Fruit fly (Drosophila melanogaster) whole organism, adult: ENCODE results near the gene CG32706.

Source experiments
- CG11617 ChIP-seq: fragments of 200-800 bp; sonication (Bioruptor generic); optimal IDR thresholded peaks from 2 replicates; lab custom pipeline; 2017; ENCODE audit warnings: mild to moderate bottlenecking, missing biosample characterization, missing genetic modification reagents, missing genetic modification characterization
- CG12768 ChIP-seq: fragments of 200-800 bp; sonication (Bioruptor generic); optimal IDR thresholded peaks from 2 replicates; lab custom pipeline; 2017; ENCODE audit warnings: missing biosample characterization, missing genetic modification characterization, mild to moderate bottlenecking, moderate library complexity, missing genetic modification reagents
- CG14711 ChIP-seq: fragments of 200-800 bp; sonication (Bioruptor generic); optimal IDR thresholded peaks from 2 replicates; lab custom pipeline; 2018; ENCODE audit warnings: missing biosample characterization, mild to moderate bottlenecking, missing genetic modification characterization, moderate library complexity
- CG1620 ChIP-seq: fragments of 200-800 bp; sonication (Bioruptor generic); optimal IDR thresholded peaks from 2 replicates; lab custom pipeline; 2016; ENCODE audit warnings: missing biosample characterization, missing genetic modification characterization
- CG33017 ChIP-seq: fragments of 200-800 bp; sonication (Bioruptor generic); optimal IDR thresholded peaks from 2 replicates; lab custom pipeline; 2018; ENCODE audit warnings: missing biosample characterization, mild to moderate bottlenecking, missing genetic modification characterization, moderate library complexity
- CG5204 ChIP-seq: fragments of 200-800 bp; sonication (Bioruptor generic); optimal IDR thresholded peaks from 2 replicates; lab custom pipeline; 2016; ENCODE audit warnings: missing biosample characterization, missing genetic modification characterization
- CG7045 ChIP-seq: fragments of 200-800 bp; sonication (Bioruptor generic); optimal IDR thresholded peaks from 2 replicates; lab custom pipeline; 2017; ENCODE audit warnings: missing biosample characterization, mild to moderate bottlenecking, missing genetic modification characterization
- CG7101 ChIP-seq: fragments of 200-800 bp; sonication (Bioruptor generic); optimal IDR thresholded peaks from 2 replicates; lab custom pipeline; 2018; ENCODE audit warnings: missing biosample characterization, mild to moderate bottlenecking, missing genetic modification characterization, moderate library complexity
- Clk ChIP-seq: fragments of 200-800 bp; sonication (Bioruptor generic); optimal IDR thresholded peaks from 2 replicates; lab custom pipeline; 2017; ENCODE audit warnings: missing biosample characterization, missing genetic modification characterization
- Crg-1 ChIP-seq: fragments of 200-800 bp; sonication (Bioruptor generic); optimal IDR thresholded peaks from 2 replicates; lab custom pipeline; 2016; ENCODE audit warnings: missing biosample characterization, missing genetic modification characterization
- Hr96 ChIP-seq: fragments of 200-800 bp; sonication (Bioruptor generic); optimal IDR thresholded peaks from 2 replicates; lab custom pipeline; 2016; ENCODE audit warnings: missing biosample characterization, missing genetic modification characterization
- Mnt ChIP-seq: fragments of 200-800 bp; sonication (Bioruptor generic); optimal IDR thresholded peaks from 2 replicates; lab custom pipeline; 2016; ENCODE audit warnings: missing biosample characterization, mild to moderate bottlenecking, missing genetic modification characterization
- bab1 ChIP-seq: fragments of 200-800 bp; sonication (Bioruptor generic); optimal IDR thresholded peaks from 3 replicates; lab custom pipeline; 2019; ENCODE audit warnings: missing biosample characterization, mild to moderate bottlenecking, missing genetic modification characterization, moderate library complexity
- cic ChIP-seq: fragments of 200-800 bp; sonication (Bioruptor generic); optimal IDR thresholded peaks from 2 replicates; lab custom pipeline; 2017; ENCODE audit warnings: missing biosample characterization, mild to moderate bottlenecking, missing genetic modification characterization, moderate library complexity
- cnc ChIP-seq, 2 experiments: fragments of >200 bp; optimal IDR thresholded peaks; 2 replicates each; lab custom pipeline; 2017
- kay ChIP-seq: fragments of 200-800 bp; sonication (Bioruptor generic); peaks from one replicate; lab custom pipeline; 2016; ENCODE audit warnings: missing biosample characterization, missing genetic modification characterization, borderline replicate concordance
- ovo ChIP-seq: fragments of 200-800 bp; sonication (Bioruptor generic); optimal IDR thresholded peaks from 2 replicates; lab custom pipeline; 2016; ENCODE audit warnings: missing biosample characterization, missing genetic modification characterization
- pad ChIP-seq: fragments of 200-800 bp; sonication (Bioruptor generic); optimal IDR thresholded peaks from 3 replicates; lab custom pipeline; 2017; ENCODE audit warnings: missing biosample characterization, missing genetic modification characterization, mild to moderate bottlenecking, moderate library complexity, missing genetic modification reagents
- tj ChIP-seq: fragments of 200-800 bp; sonication (Bioruptor generic); optimal IDR thresholded peaks from 3 replicates; lab custom pipeline; 2017; ENCODE audit warnings: missing biosample characterization, mild to moderate bottlenecking, missing genetic modification characterization, moderate library complexity
- toe ChIP-seq: fragments of 200-800 bp; sonication (Bioruptor generic); optimal IDR thresholded peaks from 2 replicates; lab custom pipeline; 2016; ENCODE audit warnings: missing biosample characterization, missing genetic modification characterization

CG32706 gene

dm6 chrX:9132589-9133237, 45.8 kb downstream of the CG32706 start:
- TF ChIP-seq bab1 (no peak), CG7101 (tag; lab: Kevin White, UChicago) (no peak), Clk (GFP tag; lab: Kevin White, UChicago) (no peak), cic (no peak), toe (GFP tag; lab: Kevin White, UChicago) (no peak), Crg-1 (no peak), CG12768 (GFP tag; lab: Kevin White, UChicago) (no peak), ovo (no peak), tj (GFP tag; lab: Kevin White, UChicago) (no peak), cnc (optimal IDR thresholded peaks at IDR 0.05; lab: Kevin White, UChicago) (no peak), CG5204 (GFP tag; lab: Kevin White, UChicago) (no peak), kay (GFP tag; lab: Kevin White, UChicago) (no peak), CG7045 (GFP tag; lab: Kevin White, UChicago) (no peak), Hr96 (no peak), CG33017 (no peak), pad (no peak), CG1620 (GFP tag; lab: Kevin White, UChicago) (no peak)

dm6 chrX:9133577-9134240, 46.8 kb downstream of the CG32706 start:
- no peak for TF ChIP-seq Crg-1
- no peak for TF ChIP-seq cic
- no peak for TF ChIP-seq CG1620 (GFP tag; lab: Kevin White, UChicago)
- TF ChIP-seq CG7045 (GFP tag; lab: Kevin White, UChicago), result no peak
- TF ChIP-seq CG7101 (tag; lab: Kevin White, UChicago), result no peak
- TF ChIP-seq Hr96, result no peak
- no peak for TF ChIP-seq Clk (GFP tag; lab: Kevin White, UChicago)
- no peak for TF ChIP-seq CG5204 (GFP tag; lab: Kevin White, UChicago)
- TF ChIP-seq cnc (optimal IDR thresholded peaks at IDR 0.05; lab: Kevin White, UChicago), result no peak
- TF ChIP-seq CG33017, result no peak
- no peak for TF ChIP-seq kay (GFP tag; lab: Kevin White, UChicago)
- no peak for TF ChIP-seq bab1
- TF ChIP-seq ovo, result no peak
- no peak for TF ChIP-seq tj (GFP tag; lab: Kevin White, UChicago)
- TF ChIP-seq toe (GFP tag; lab: Kevin White, UChicago), result no peak
- no peak for TF ChIP-seq pad
- no peak for TF ChIP-seq Mnt (GFP tag; lab: Kevin White, UChicago)
- no peak for TF ChIP-seq CG11617 (GFP tag; lab: Kevin White, UChicago)
- TF ChIP-seq CG14711 (tag; lab: Kevin White, UChicago), result no peak
- no peak for TF ChIP-seq CG12768 (GFP tag; lab: Kevin White, UChicago)

- peak; percentile 24 for TF ChIP-seq ovo
- TF ChIP-seq CG7101 (tag; lab: Kevin White, UChicago), result no peak
- TF ChIP-seq pad, result peak; percentile 71
- no peak for TF ChIP-seq kay (GFP tag; lab: Kevin White, UChicago)
- no peak for TF ChIP-seq bab1
- peak; percentile 79 for TF ChIP-seq tj (GFP tag; lab: Kevin White, UChicago)
- TF ChIP-seq CG5204 (GFP tag; lab: Kevin White, UChicago), result no peak
- TF ChIP-seq CG12768 (GFP tag; lab: Kevin White, UChicago), result no peak
Observed at dm6 chrX:9134241-9134849, 47.4 kb downstream of the CG32706 start.

dm6 chrX:9134922-9135453, 48.1 kb downstream of the CG32706 start, which contains the start of gene fend:
Gene fend (minus strand): TSS chrX:9135099.
- peak; percentile 19 for TF ChIP-seq CG7101 (tag; lab: Kevin White, UChicago)
- no peak for TF ChIP-seq cnc (optimal IDR thresholded peaks at IDR 0.05; lab: Kevin White, UChicago)
- TF ChIP-seq CG12768 (GFP tag; lab: Kevin White, UChicago), result peak; percentile 25
- TF ChIP-seq CG33017, result peak; percentile 27
- TF ChIP-seq kay (GFP tag; lab: Kevin White, UChicago), result no peak
- no peak for TF ChIP-seq Crg-1
- no peak for TF ChIP-seq bab1
- TF ChIP-seq Hr96, result no peak
- TF ChIP-seq pad, result no peak
- no peak for TF ChIP-seq CG1620 (GFP tag; lab: Kevin White, UChicago)
- TF ChIP-seq CG5204 (GFP tag; lab: Kevin White, UChicago), result no peak
- no peak for TF ChIP-seq Mnt (GFP tag; lab: Kevin White, UChicago)
- TF ChIP-seq toe (GFP tag; lab: Kevin White, UChicago), result no peak
- peak; percentile 3 for TF ChIP-seq CG11617 (GFP tag; lab: Kevin White, UChicago)
- no peak for TF ChIP-seq cic
- no peak for TF ChIP-seq CG14711 (tag; lab: Kevin White, UChicago)
- no peak for TF ChIP-seq tj (GFP tag; lab: Kevin White, UChicago)
- no peak for TF ChIP-seq Clk (GFP tag; lab: Kevin White, UChicago)

- TF ChIP-seq CG33017, result no peak
- TF ChIP-seq bab1, result peak; percentile 63
- no peak for TF ChIP-seq Mnt (GFP tag; lab: Kevin White, UChicago)
- no peak for TF ChIP-seq tj (GFP tag; lab: Kevin White, UChicago)
- TF ChIP-seq pad, result peak; percentile 36
- peak; percentile 19 for TF ChIP-seq ovo
- TF ChIP-seq cic, result no peak
- no peak for TF ChIP-seq CG7045 (GFP tag; lab: Kevin White, UChicago)
Observed at dm6 chrX:9136776-9137550, 50.0 kb downstream of the CG32706 start.
